Fruit fly (Drosophila melanogaster) whole organism, embryonic: ENCODE measurements around the gene Fmr1.

Experiments used
- hkb ChIP-seq, 2 experiments: fragments of 200-800 bp in 1 of 2; fragments of >200 bp in 1 of 2; sonication (Bioruptor generic) in 1 of 2; IDR thresholded peaks in 1 of 2; optimal IDR thresholded peaks in 1 of 2; 2 replicates each; pipeline versions ENCODE4 v1.3.6 to Lab custom; 2017 to 2022; ENCODE audit warnings: missing biosample characterization in 1 of 2, missing genetic modification characterization in 1 of 2
- wor ChIP-seq: fragments of 200-800 bp; sonication (Bioruptor generic); IDR thresholded peaks from 2 replicates; pipeline ENCODE4 v1.3.6; 2022; ENCODE audit warnings: missing biosample characterization, missing genetic modification characterization

dm6 chr3R:10149667-10150398 is 39.9 kb upstream of the Fmr1 start:
- TF ChIP-seq wor (GFP tag; lab: Robert Waterston, UW), result no peak
- no peak for TF ChIP-seq hkb (optimal IDR thresholded peaks at IDR 0.05; lab: Kevin White, UChicago)
- no peak for TF ChIP-seq hkb (GFP tag; IDR thresholded peaks at IDR 0.05; lab: Robert Waterston, UW)
